Worm (Caenorhabditis elegans): Measurements from ENCODE around the gene cyp-34A7.

ce11 chrV:3916480-3916879, 47.1 kb downstream of the cyp-34A7 start, which contains the start of gene srx-67:
- no peak for TF ChIP-seq mep-1 (tag; optimal IDR thresholded peaks at IDR 0.05)
- TF ChIP-seq nhr-237 (tag; optimal IDR thresholded peaks at IDR 0.05): no peak
- no peak for TF ChIP-seq unc-62 (GFP tag; optimal IDR thresholded peaks at IDR 0.05)
- no peak for TF ChIP-seq nhr-76 (tag; optimal IDR thresholded peaks at IDR 0.05)
- TF ChIP-seq pha-4 (tag; optimal IDR thresholded peaks at IDR 0.05): no peak
- no peak for TF ChIP-seq nhr-2 (tag; optimal IDR thresholded peaks at IDR 0.05)
- no peak for TF ChIP-seq snpc-4 (tag; optimal IDR thresholded peaks at IDR 0.05)
